Worm (Caenorhabditis elegans): Measurements from ENCODE around the gene C48B4.10.

C48B4.10 gene

ce11 chrIII:9564410-9564809, at the start of gene C48B4.10:
Gene C48B4.10 (minus strand): TSS chrIII:9564510.
- TF ChIP-seq dao-5 (tag; optimal IDR thresholded peaks at IDR 0.05): no peak
- TF ChIP-seq W03F9.2 (tag; optimal IDR thresholded peaks at IDR 0.05): no peak
- TF ChIP-seq him-1 (tag; optimal IDR thresholded peaks at IDR 0.05): no peak

DNA sequence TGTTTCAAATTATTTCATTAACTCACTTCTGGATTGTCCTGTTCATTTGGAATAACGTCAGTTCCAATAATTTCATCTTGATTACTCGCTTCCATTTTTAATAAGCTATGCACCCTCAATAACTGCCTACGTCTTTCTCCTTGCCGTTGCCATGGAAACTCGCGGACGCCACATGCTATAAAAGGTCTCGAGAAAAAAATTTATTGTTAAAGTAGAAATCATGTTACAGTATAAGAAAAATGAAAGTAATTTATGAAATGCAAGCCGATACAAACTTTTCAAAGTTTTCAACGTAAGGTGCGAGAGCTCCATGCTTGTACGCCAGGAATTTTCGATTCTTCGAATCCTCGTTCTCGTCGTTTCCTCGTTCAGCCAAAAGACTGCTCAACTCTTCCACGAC, 47.8 kb upstream of the C48B4.10 start, which contains the start of gene bbs-4:
Gene bbs-4 (minus strand): TSS at position 101 of the 400 bp plus-strand sequence.
- no peak for TF ChIP-seq dao-5 (tag; optimal IDR thresholded peaks at IDR 0.05)
- TF ChIP-seq W03F9.2 (tag; optimal IDR thresholded peaks at IDR 0.05): no peak
- no peak for TF ChIP-seq him-1 (tag; optimal IDR thresholded peaks at IDR 0.05)

- TF ChIP-seq dao-5 (tag; optimal IDR thresholded peaks at IDR 0.05): no peak
- no peak for TF ChIP-seq him-1 (tag; optimal IDR thresholded peaks at IDR 0.05)
- TF ChIP-seq W03F9.2 (tag; optimal IDR thresholded peaks at IDR 0.05): no peak
Measured at ce11 chrIII:9608650-9609049, 44.3 kb upstream of the C48B4.10 start, which contains the start of gene clec-161. Gene clec-161 (minus strand): TSS chrIII:9608750.

DNA sequence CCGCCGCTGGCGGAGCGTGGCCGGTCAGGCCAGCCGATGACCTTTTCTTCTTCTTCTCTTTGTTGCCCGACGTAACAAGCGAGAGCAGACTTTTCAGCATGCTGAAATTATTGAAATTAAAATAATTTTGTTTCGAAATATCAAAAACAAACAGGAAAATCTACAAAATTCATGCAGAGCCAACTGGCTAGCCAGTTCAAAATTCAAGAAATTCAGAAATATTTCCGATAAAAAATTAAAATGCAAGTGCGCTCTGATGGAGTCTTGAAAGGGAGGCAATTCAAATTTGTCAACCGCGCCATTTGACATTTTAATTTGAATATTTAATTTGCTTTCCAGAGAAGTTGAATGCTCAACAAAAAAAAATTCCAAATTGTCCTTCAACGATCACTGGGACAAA, 36.3 kb upstream of the C48B4.10 start, which contains the start of gene F58A4.2:
Gene F58A4.2 (minus strand): TSS at position 101 of the 400 bp plus-strand sequence.
- TF ChIP-seq him-1 (tag; optimal IDR thresholded peaks at IDR 0.05) (no peak), dao-5 (tag; optimal IDR thresholded peaks at IDR 0.05) (no peak), W03F9.2 (tag; optimal IDR thresholded peaks at IDR 0.05) (no peak)

DNA sequence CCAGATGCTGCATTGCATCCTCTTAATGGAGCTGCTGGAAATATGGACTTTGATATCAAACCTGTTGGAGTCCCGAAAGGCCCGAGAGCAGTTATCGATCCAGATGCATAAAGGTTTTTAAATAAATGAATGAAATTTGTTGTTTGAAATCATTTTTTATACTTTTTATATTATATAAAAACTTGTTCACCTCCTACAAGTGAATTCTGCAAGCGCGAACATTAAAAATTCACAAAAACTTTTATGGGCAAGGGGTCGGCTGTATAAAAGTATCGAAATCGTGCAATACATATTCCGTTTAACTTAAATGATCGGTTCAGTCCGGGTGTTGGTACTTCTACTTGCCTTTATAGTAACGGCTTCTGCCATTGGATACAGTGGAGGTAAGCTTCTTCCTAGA, 33.9 kb upstream of the C48B4.10 start, which contains the start of gene F58A4.1:
Gene F58A4.1 (plus strand): TSS at position 301 of the 400 bp plus-strand sequence.
- TF ChIP-seq dao-5 (tag; optimal IDR thresholded peaks at IDR 0.05) (no peak), him-1 (tag; optimal IDR thresholded peaks at IDR 0.05) (no peak), W03F9.2 (tag; optimal IDR thresholded peaks at IDR 0.05) (no peak)

DNA sequence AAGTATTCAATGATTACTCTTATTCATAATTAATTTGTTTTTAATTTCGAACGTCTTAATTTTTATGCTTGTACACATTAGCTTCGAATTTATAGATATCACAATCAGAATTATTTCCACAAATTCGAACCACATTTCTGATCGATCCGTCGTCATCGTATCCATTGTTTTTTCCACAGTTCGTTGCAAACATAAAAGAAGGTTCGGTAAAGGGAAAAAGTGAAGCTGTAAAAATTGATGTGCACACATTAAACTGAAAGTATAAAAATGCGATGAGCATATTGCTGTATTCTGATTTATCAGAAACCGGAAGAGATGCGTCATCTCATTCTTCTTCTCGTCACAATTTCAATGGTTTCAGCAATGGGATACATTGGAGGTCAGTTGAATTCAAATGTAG, 32.7 kb upstream of the C48B4.10 start, which contains the start of gene C48B4.12:
Gene C48B4.12 (plus strand): TSS at position 301 of the 400 bp plus-strand sequence.
- TF ChIP-seq him-1 (tag; optimal IDR thresholded peaks at IDR 0.05) (no peak), W03F9.2 (tag; optimal IDR thresholded peaks at IDR 0.05) (no peak), dao-5 (tag; optimal IDR thresholded peaks at IDR 0.05) (no peak)

DNA sequence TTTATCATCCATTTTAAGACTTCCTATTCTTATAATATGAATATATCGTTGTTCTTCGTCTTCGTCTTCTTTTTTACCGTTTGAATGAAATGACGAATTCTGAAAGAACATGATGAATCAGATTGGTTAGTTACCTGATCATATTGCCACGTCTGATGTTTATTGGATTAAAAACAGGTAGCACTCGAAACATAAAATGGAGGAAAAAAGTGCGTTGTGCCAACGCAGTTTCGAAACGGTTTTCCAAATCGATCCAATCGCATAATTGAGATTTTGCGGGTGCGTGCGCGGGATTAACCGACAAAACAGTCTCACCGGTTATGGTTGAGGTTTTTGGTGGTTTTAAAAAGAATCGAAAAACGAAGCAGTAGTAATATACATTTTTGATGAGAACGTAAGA, 31.3 kb upstream of the C48B4.10 start, which contains the start of gene rom-2:
Gene rom-2 (minus strand): TSS at position 101 of the 400 bp plus-strand sequence.
- TF ChIP-seq dao-5 (tag; optimal IDR thresholded peaks at IDR 0.05): no peak
- TF ChIP-seq him-1 (tag; optimal IDR thresholded peaks at IDR 0.05): no peak
- no peak for TF ChIP-seq W03F9.2 (tag; optimal IDR thresholded peaks at IDR 0.05)

DNA sequence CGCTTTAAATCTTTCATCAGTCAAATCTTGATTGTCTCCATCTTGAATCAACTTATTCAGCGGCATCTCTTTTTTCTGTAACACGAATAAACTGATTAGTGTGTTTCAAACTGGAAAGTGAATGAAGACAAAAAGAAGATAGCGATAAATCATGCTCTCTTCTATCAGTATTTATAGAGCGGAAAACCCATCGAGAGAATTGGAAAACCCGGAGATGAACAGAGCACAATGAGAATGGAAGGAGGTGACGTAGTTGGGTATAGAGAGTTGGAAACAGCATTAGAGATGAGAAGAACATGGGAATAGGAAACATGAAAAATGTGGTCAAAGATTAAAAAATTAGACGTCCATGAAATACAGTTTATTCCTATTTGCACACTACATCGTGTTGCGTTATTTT, 27.8 kb upstream of the C48B4.10 start, which contains the start of gene acox-1.5:
Gene acox-1.5 (minus strand): TSS at position 75 of the 400 bp plus-strand sequence.
- TF ChIP-seq dao-5 (tag; optimal IDR thresholded peaks at IDR 0.05) (no peak), him-1 (tag; optimal IDR thresholded peaks at IDR 0.05) (no peak), W03F9.2 (tag; optimal IDR thresholded peaks at IDR 0.05) (no peak)

- no peak for TF ChIP-seq W03F9.2 (tag; optimal IDR thresholded peaks at IDR 0.05)
- TF ChIP-seq him-1 (tag; optimal IDR thresholded peaks at IDR 0.05): no peak
- TF ChIP-seq dao-5 (tag; optimal IDR thresholded peaks at IDR 0.05): no peak
Measured at ce11 chrIII:9590212-9590611, 25.9 kb upstream of the C48B4.10 start.

- TF ChIP-seq dao-5 (tag; optimal IDR thresholded peaks at IDR 0.05) (no peak), W03F9.2 (tag; optimal IDR thresholded peaks at IDR 0.05) (no peak), him-1 (tag; optimal IDR thresholded peaks at IDR 0.05) (no peak)
Measured at ce11 chrIII:9585314-9585713, 21.0 kb upstream of the C48B4.10 start.

DNA sequence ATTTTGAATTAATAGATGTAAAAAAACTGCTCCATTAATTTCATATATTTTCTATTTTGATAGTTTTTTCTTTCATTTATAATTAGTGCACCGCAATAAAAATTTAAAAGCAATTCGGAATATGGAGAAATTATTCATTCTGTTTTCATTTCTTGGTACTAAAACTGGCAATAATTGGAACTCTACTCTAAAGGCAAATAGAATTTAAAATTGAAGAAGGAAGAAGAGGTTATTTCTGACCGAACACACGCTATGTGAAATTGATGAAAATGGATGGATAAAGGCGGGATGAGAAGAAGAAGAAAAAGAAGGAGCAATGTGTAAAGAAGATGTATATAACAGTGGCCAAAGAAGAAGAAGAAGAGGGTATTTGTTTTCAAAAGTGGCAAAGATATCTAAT, 18.9 kb upstream of the C48B4.10 start:
- no peak for TF ChIP-seq him-1 (tag; optimal IDR thresholded peaks at IDR 0.05)
- no peak for TF ChIP-seq dao-5 (tag; optimal IDR thresholded peaks at IDR 0.05)
- no peak for TF ChIP-seq W03F9.2 (tag; optimal IDR thresholded peaks at IDR 0.05)

DNA sequence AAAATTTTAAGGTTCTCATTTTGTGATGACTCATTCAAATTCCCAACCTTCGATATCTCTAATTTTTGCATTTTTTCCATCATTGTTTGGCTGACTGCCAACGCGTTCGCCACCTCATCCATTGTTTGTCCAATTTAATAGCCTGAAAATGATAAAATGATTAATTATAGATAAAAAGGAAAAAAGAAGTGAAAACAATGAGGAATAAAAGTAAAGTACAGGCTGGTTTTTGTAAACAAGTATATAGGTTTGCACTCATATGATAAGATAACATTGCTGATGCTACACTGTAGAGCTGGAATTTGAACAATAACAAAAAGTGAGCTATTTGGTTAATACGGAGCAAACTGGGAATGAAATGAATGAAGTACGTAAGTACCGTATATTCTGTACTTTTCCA, 17.9 kb upstream of the C48B4.10 start, which contains the start of gene C48B4.3:
Gene C48B4.3 (minus strand): TSS at position 149 of the 400 bp plus-strand sequence.
- TF ChIP-seq dao-5 (tag; optimal IDR thresholded peaks at IDR 0.05) (no peak), W03F9.2 (tag; optimal IDR thresholded peaks at IDR 0.05) (no peak), him-1 (tag; optimal IDR thresholded peaks at IDR 0.05) (no peak)

ce11 chrIII:9580039-9580891, 16.0 kb upstream of the C48B4.10 start, which contains the start of gene ced-7:
Gene ced-7 (minus strand): TSS chrIII:9580089.
- TF ChIP-seq him-1 (tag; optimal IDR thresholded peaks at IDR 0.05): no peak
- no peak for TF ChIP-seq dao-5 (tag; optimal IDR thresholded peaks at IDR 0.05)
- TF ChIP-seq W03F9.2 (tag; optimal IDR thresholded peaks at IDR 0.05): no peak

ce11 chrIII:9570869-9571268, 6.6 kb upstream of the C48B4.10 start:
- TF ChIP-seq him-1 (tag; optimal IDR thresholded peaks at IDR 0.05) (no peak), dao-5 (tag; optimal IDR thresholded peaks at IDR 0.05) (no peak), W03F9.2 (tag; optimal IDR thresholded peaks at IDR 0.05) (no peak)
